Fruit fly (Drosophila melanogaster): ENCODE results near the gene FucTB.

dm6 chr2L:9421312-9421711, 9.5 kb downstream of the FucTB start:
- TF ChIP-seq CG5204 (GFP tag; optimal IDR thresholded peaks at IDR 0.05) (no peak), tj (GFP tag; optimal IDR thresholded peaks at IDR 0.05) (no peak), CG14711 (tag; optimal IDR thresholded peaks at IDR 0.05) (no peak), Clk (GFP tag; optimal IDR thresholded peaks at IDR 0.05) (no peak), ovo (GFP tag; optimal IDR thresholded peaks at IDR 0.05) (no peak), toe (GFP tag; optimal IDR thresholded peaks at IDR 0.05) (no peak), kay (GFP tag; ENCODE audit: borderline replicate concordance) (no peak), CG33017 (tag; optimal IDR thresholded peaks at IDR 0.05) (no peak), CG12768 (GFP tag; optimal IDR thresholded peaks at IDR 0.05) (no peak)
